Worm (Caenorhabditis elegans) whole organism, L4 larva: ENCODE data around the gene Y46G5A.7.

Experiments used
- F37D6.2 ChIP-seq: sonication (generic microtip); optimal IDR thresholded peaks from 2 replicates; lab custom pipeline; 2016; ENCODE audit warnings: mild to moderate bottlenecking, missing genetic modification characterization, missing compliant biosample characterization
- F44E2.7 ChIP-seq: fragments of 200-800 bp; sonication (Bioruptor generic); IDR thresholded peaks from 2 replicates; pipeline ENCODE4 v2.1.2; 2022; ENCODE audit warnings: missing genetic modification characterization, missing compliant biosample characterization
- T26A8.4 ChIP-seq: fragments of 200-800 bp; sonication (Bioruptor generic); IDR thresholded peaks from 2 replicates; pipeline ENCODE4 v1.3.6; 2022; ENCODE audit warnings: missing genetic modification characterization, missing compliant biosample characterization
- Y48G9A.11 ChIP-seq: fragments of 200-800 bp; sonication (Bioruptor generic); IDR thresholded peaks from 2 replicates; pipeline ENCODE4 v1.3.6; 2022; ENCODE audit warnings: missing genetic modification reagents, missing genetic modification characterization, missing compliant biosample characterization
- ZK337.2 ChIP-seq: fragments of 200-800 bp; sonication (Bioruptor generic); IDR thresholded peaks from 2 replicates; pipeline ENCODE4 v1.3.6; 2022; ENCODE audit warnings: missing genetic modification reagents, missing genetic modification characterization, missing compliant biosample characterization
- ZK546.5 ChIP-seq, 2 experiments: sonication (generic microtip); optimal IDR thresholded peaks; 2 replicates each; lab custom pipeline; 2017; ENCODE audit warnings: missing biosample characterization in 2 of 2, missing genetic modification characterization in 2 of 2
- aha-1 ChIP-seq: fragments of 150-350 bp; peaks from one replicate; lab custom pipeline; 2014; ENCODE audit warnings: missing biosample characterization, missing genetic modification characterization
- ama-1 ChIP-seq: fragments of 150-350 bp; optimal IDR thresholded peaks from 2 replicates; lab custom pipeline; 2014; ENCODE audit warnings: inconsistent platforms, mixed read lengths
- attf-4 ChIP-seq: sonication (generic microtip); optimal IDR thresholded peaks from 3 replicates; lab custom pipeline; 2017; ENCODE audit warnings: missing biosample characterization, missing genetic modification characterization
- ceh-20 ChIP-seq: fragments of 200-800 bp; sonication (Bioruptor generic); IDR thresholded peaks from 2 replicates; pipeline ENCODE4 v1.3.6; 2022; ENCODE audit warnings: missing genetic modification reagents, missing genetic modification characterization, missing compliant biosample characterization
- ceh-28 ChIP-seq: fragments of 150-350 bp; optimal IDR thresholded peaks from 2 replicates; lab custom pipeline; 2014; ENCODE audit warnings: missing biosample characterization, missing genetic modification reagents, missing genetic modification characterization
- ceh-44 ChIP-seq: fragments of 200-800 bp; sonication (Bioruptor generic); IDR thresholded peaks from 2 replicates; pipeline ENCODE4 v1.3.6; 2022; ENCODE audit warnings: missing genetic modification reagents, missing genetic modification characterization, missing compliant biosample characterization
- ceh-62 ChIP-seq: sonication (generic microtip); optimal IDR thresholded peaks from 2 replicates; lab custom pipeline; 2017; ENCODE audit warnings: missing biosample characterization, missing genetic modification characterization
- daf-16 ChIP-seq, 3 experiments: sonication (generic microtip); optimal IDR thresholded peaks; 2 replicates each; lab custom pipeline; 2016 to 2017; ENCODE audit warnings: missing genetic modification characterization in 3 of 3, missing genetic modification reagents in 3 of 3, mild to moderate bottlenecking in 2 of 3, missing compliant biosample characterization in 2 of 3, missing biosample characterization in 1 of 3, moderate library complexity in 1 of 3
- dmd-6 ChIP-seq: fragments of 200-800 bp; sonication (Bioruptor generic); IDR thresholded peaks from 2 replicates; pipeline ENCODE4 v1.3.6; 2022; ENCODE audit warnings: missing genetic modification reagents, missing genetic modification characterization, missing compliant biosample characterization
- dmd-9 ChIP-seq: fragments of 200-800 bp; sonication (Bioruptor generic); IDR thresholded peaks from 2 replicates; pipeline ENCODE4 v1.3.6; 2022; ENCODE audit warnings: missing genetic modification reagents, missing genetic modification characterization, missing compliant biosample characterization
- dve-1 ChIP-seq: sonication (generic microtip); optimal IDR thresholded peaks from 2 replicates; lab custom pipeline; 2017; ENCODE audit warnings: antibody characterized with exemption, mild to moderate bottlenecking, missing genetic modification characterization, missing compliant biosample characterization; ENCODE audit not compliant: insufficient read depth
- egl-43 ChIP-seq: fragments of 200-800 bp; sonication (Bioruptor generic); IDR thresholded peaks from 2 replicates; pipeline ENCODE4 v1.3.6; 2022; ENCODE audit warnings: missing genetic modification reagents, missing genetic modification characterization, missing compliant biosample characterization
- gei-8 ChIP-seq: fragments of 200-800 bp; sonication (Bioruptor generic); optimal IDR thresholded peaks from 2 replicates; lab custom pipeline; 2018; ENCODE audit warnings: mild to moderate bottlenecking, missing genetic modification characterization, missing compliant biosample characterization
- hlh-11 ChIP-seq: fragments of 200-800 bp; sonication (Bioruptor generic); optimal IDR thresholded peaks from 2 replicates; lab custom pipeline; 2018; ENCODE audit warnings: mild to moderate bottlenecking, missing genetic modification characterization, missing compliant biosample characterization
- hlh-30 ChIP-seq: sonication (generic microtip); optimal IDR thresholded peaks from 2 replicates; lab custom pipeline; 2017; ENCODE audit warnings: antibody characterized with exemption, mild to moderate bottlenecking, missing genetic modification characterization, missing compliant biosample characterization; ENCODE audit not compliant: insufficient read depth
- hmg-1.1 ChIP-seq: fragments of 200-800 bp; sonication (Bioruptor generic); IDR thresholded peaks from 2 replicates; pipeline ENCODE4 v1.3.6; 2022; ENCODE audit warnings: missing genetic modification reagents, missing genetic modification characterization, missing compliant biosample characterization
- lin-13 ChIP-seq: fragments of 150-350 bp; optimal IDR thresholded peaks from 2 replicates; lab custom pipeline; 2014; ENCODE audit warnings: missing biosample characterization, missing genetic modification reagents, missing genetic modification characterization
- lin-29 ChIP-seq: fragments of 200-800 bp; sonication (Bioruptor generic); IDR thresholded peaks from 2 replicates; pipeline ENCODE4 v1.3.6; 2022; ENCODE audit warnings: missing genetic modification reagents, missing genetic modification characterization, missing compliant biosample characterization
- lin-38 ChIP-seq: fragments of 200-800 bp; sonication (Bioruptor generic); IDR thresholded peaks from 2 replicates; pipeline ENCODE4 v1.3.6; 2022; ENCODE audit warnings: missing genetic modification reagents, missing genetic modification characterization, missing compliant biosample characterization
- lir-3 ChIP-seq: sonication (generic microtip); optimal IDR thresholded peaks from 2 replicates; lab custom pipeline; 2016; ENCODE audit warnings: mild to moderate bottlenecking, missing genetic modification characterization, missing compliant biosample characterization
- lsy-2 ChIP-seq, 2 experiments: fragments of 150-350 bp in 1 of 2; sonication (generic microtip) in 1 of 2; optimal IDR thresholded peaks; 2 replicates each; lab custom pipeline; 2014 to 2017; ENCODE audit warnings: missing biosample characterization in 2 of 2, missing genetic modification characterization in 2 of 2
- mdl-1 ChIP-seq, 2 experiments: fragments of 150-350 bp in 1 of 2; sonication (generic microtip) in 1 of 2; optimal IDR thresholded peaks; 2 replicates each; lab custom pipeline; 2014 to 2017; ENCODE audit warnings: missing biosample characterization in 2 of 2, missing genetic modification characterization in 2 of 2
- mdt-29 ChIP-seq: fragments of 200-800 bp; sonication (Bioruptor generic); IDR thresholded peaks from 2 replicates; pipeline ENCODE4 v1.3.6; 2022; ENCODE audit warnings: missing genetic modification reagents, missing genetic modification characterization, missing compliant biosample characterization
- mep-1 ChIP-seq: fragments of 150-350 bp; sonication (generic microtip); optimal IDR thresholded peaks from 3 replicates; lab custom pipeline; 2014; ENCODE audit warnings: missing biosample characterization, missing genetic modification characterization
- nhr-102 ChIP-seq: sonication (generic microtip); optimal IDR thresholded peaks from 2 replicates; lab custom pipeline; 2016; ENCODE audit warnings: mild to moderate bottlenecking, missing genetic modification characterization, moderate library complexity, missing compliant biosample characterization
- nhr-111 ChIP-seq: fragments of 200-800 bp; sonication (Bioruptor generic); optimal IDR thresholded peaks from 2 replicates; lab custom pipeline; 2018; ENCODE audit warnings: mild to moderate bottlenecking, missing genetic modification characterization, missing compliant biosample characterization
- nhr-25 ChIP-seq: sonication (generic microtip); optimal IDR thresholded peaks from 2 replicates; lab custom pipeline; 2017; ENCODE audit warnings: missing genetic modification characterization, mild to moderate bottlenecking, missing compliant biosample characterization, antibody characterized with exemption, moderate library complexity, borderline replicate concordance; ENCODE audit not compliant: insufficient read depth
- nhr-42 ChIP-seq: fragments of 200-800 bp; sonication (Bioruptor generic); IDR thresholded peaks from 2 replicates; pipeline ENCODE4 v1.3.6; 2022; ENCODE audit warnings: missing genetic modification characterization, missing compliant biosample characterization
- pha-4 ChIP-seq, 2 experiments: fragments of 150-350 bp in 1 of 2; fragments of 200-800 bp in 1 of 2; sonication (Bioruptor generic) in 1 of 2; IDR thresholded peaks in 1 of 2; optimal IDR thresholded peaks in 1 of 2; 2 replicates each; pipeline versions ENCODE4 v1.3.6 to Lab custom; 2014 to 2022; ENCODE audit warnings: missing genetic modification characterization in 2 of 2, missing genetic modification reagents in 2 of 2, missing biosample characterization in 1 of 2, missing compliant biosample characterization in 1 of 2
- rbr-2 ChIP-seq: sonication (generic microtip); optimal IDR thresholded peaks from 2 replicates; lab custom pipeline; 2016; ENCODE audit warnings: missing genotype, missing genetic modification characterization, missing compliant biosample characterization
- set-16 ChIP-seq: fragments of 200-800 bp; sonication (Bioruptor generic); IDR thresholded peaks from 2 replicates; pipeline ENCODE4 v1.3.6; 2022; ENCODE audit warnings: missing genetic modification reagents, missing genetic modification characterization, missing compliant biosample characterization
- skn-1 ChIP-seq: fragments of 150-350 bp; optimal IDR thresholded peaks from 2 replicates; lab custom pipeline; 2014; ENCODE audit warnings: missing biosample characterization, missing genetic modification characterization
- snpc-1.2 ChIP-seq: fragments of 200-800 bp; sonication (Bioruptor generic); IDR thresholded peaks from 2 replicates; pipeline ENCODE4 v1.3.6; 2022; ENCODE audit warnings: missing genetic modification reagents, missing genetic modification characterization, missing compliant biosample characterization
- tra-1 ChIP-seq: fragments of 200-800 bp; sonication (Bioruptor generic); IDR thresholded peaks from 2 replicates; pipeline ENCODE4 v1.3.6; 2022; ENCODE audit warnings: missing genetic modification reagents, missing genetic modification characterization, missing compliant biosample characterization
- vab-7 ChIP-seq: fragments of 200-800 bp; sonication (Bioruptor generic); IDR thresholded peaks from 2 replicates; pipeline ENCODE4 v1.3.6; 2022; ENCODE audit warnings: missing genetic modification reagents, missing genetic modification characterization, missing compliant biosample characterization
- zag-1 ChIP-seq: fragments of 150-350 bp; optimal IDR thresholded peaks from 2 replicates; lab custom pipeline; 2014; ENCODE audit warnings: missing biosample characterization, missing genetic modification characterization
- ztf-11 ChIP-seq: fragments of 150-350 bp; optimal IDR thresholded peaks from 2 replicates; lab custom pipeline; 2014; ENCODE audit warnings: missing biosample characterization, missing genetic modification characterization

Y46G5A.7 gene

DNA sequence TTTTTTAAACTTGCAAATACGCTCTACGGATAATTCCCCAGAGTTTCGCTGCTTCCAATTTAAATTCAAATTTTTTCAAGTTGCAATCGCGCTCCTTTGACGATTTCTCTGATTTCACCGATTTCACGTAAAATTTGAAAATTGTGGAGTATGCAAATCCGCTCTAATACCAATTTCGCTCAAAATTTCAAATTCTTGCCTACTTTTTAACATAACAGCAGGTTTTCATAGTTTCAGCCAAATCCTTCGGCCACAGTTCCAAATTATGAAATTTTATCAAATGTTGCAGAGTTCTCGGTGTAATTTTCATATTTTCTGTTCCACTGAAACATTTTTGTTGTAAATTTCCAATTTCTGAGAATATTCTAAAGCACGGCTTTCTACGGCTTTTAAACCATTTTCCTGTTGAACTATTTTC, 31.7 kb upstream of the Y46G5A.7 start, which contains the start of gene alkb-7 (continued):
- TF ChIP-seq skn-1 (tag; lab: Kevin White, UChicago) = no peak
- no peak for TF ChIP-seq ZK546.5 (tag; optimal IDR thresholded peaks at IDR 0.05; lab: Kevin White, UChicago)
- TF ChIP-seq lin-38 (GFP tag; lab: Robert Waterston, UW) = peak; percentile 76
- no peak for TF ChIP-seq nhr-25 (tag; lab: Kevin White, UChicago)
- TF ChIP-seq ceh-62 = no peak
- TF ChIP-seq vab-7 (GFP tag; lab: Robert Waterston, UW) = no peak
- TF ChIP-seq ama-1 (lab: Kevin White, UChicago) = peak; percentile 59
- no peak for TF ChIP-seq ceh-28
- TF ChIP-seq zag-1 = no peak
- no peak for TF ChIP-seq attf-4 (tag; lab: Kevin White, UChicago)
- 0 out of 2 replicates have a peak, but pooled peaks have one; percentile 7 for TF ChIP-seq pha-4 (GFP tag; IDR thresholded peaks at IDR 0.05; lab: Robert Waterston, UW)
- TF ChIP-seq pha-4 (tag; optimal IDR thresholded peaks at IDR 0.05; lab: Kevin White, UChicago) = no peak
- peak; percentile 41; the same call in 1 of the 2 replicates for TF ChIP-seq Y48G9A.11 (GFP tag; lab: Robert Waterston, UW)
- TF ChIP-seq tra-1 (GFP tag; lab: Robert Waterston, UW) = no peak
- TF ChIP-seq lin-13 (GFP tag; lab: Kevin White, UChicago) = no peak
- TF ChIP-seq F44E2.7 (GFP tag; lab: Robert Waterston, UW) = no peak
- TF ChIP-seq nhr-111 (GFP tag; lab: Kevin White, UChicago) = no peak
- no peak for TF ChIP-seq ceh-20 (GFP tag; lab: Robert Waterston, UW)
- peak; percentile 56; the same call in 1 of the 2 replicates for TF ChIP-seq snpc-1.2
- TF ChIP-seq mep-1 (tag; lab: Kevin White, UChicago) = peak; percentile 76
- no peak for TF ChIP-seq rbr-2
- peak; percentile 41 for TF ChIP-seq dve-1 (tag; lab: Kevin White, UChicago)

DNA sequence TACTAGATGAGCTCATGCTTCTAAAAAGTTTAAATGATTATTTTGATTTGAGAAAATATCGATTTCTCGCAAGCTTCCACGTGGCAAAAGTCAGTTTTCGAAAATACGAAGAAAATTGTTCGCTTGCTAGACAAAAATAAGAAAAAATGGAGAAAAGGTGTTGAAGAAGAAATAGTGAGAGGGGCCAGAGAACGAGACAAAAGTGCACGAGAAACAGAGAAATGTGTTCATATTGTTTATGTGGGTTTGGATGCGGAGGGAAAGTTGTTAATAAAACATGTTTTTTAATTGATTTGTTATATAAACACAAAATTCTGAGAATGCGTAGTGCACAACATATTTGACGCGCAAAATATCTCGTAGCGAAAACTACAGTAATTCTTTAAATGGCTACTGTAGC, 29.3 kb upstream of the Y46G5A.7 start, which contains the start of gene Y46G5A.15:
TSS of gene Y46G5A.15 (minus strand) at position 26 of the 400 bp plus-strand sequence.
- peak; percentile 25 for TF ChIP-seq hlh-30 (tag; lab: Kevin White, UChicago)
- no peak for TF ChIP-seq nhr-42 (GFP tag; lab: Robert Waterston, UW)
- no peak for TF ChIP-seq lir-3
- peak; percentile 0 for TF ChIP-seq dve-1 (tag; lab: Kevin White, UChicago)
- no peak for TF ChIP-seq daf-16 (GFP tag; optimal IDR thresholded peaks at IDR 0.05; lab: Kevin White, UChicago)
- peak; percentile 75 for TF ChIP-seq daf-16 (tag; optimal IDR thresholded peaks at IDR 0.05; lab: Kevin White, UChicago)
- no peak for TF ChIP-seq nhr-25 (tag; lab: Kevin White, UChicago)
- TF ChIP-seq gei-8 (GFP tag; lab: Kevin White, UChicago) = no peak
- no peak for TF ChIP-seq ztf-11 (tag; lab: Kevin White, UChicago)
- peak; percentile 40 to 54 for TF ChIP-seq mdl-1 (tag; optimal IDR thresholded peaks at IDR 0.05; lab: Kevin White, UChicago)
- no peak for TF ChIP-seq pha-4 (GFP tag; IDR thresholded peaks at IDR 0.05; lab: Robert Waterston, UW)
- TF ChIP-seq pha-4 (tag; optimal IDR thresholded peaks at IDR 0.05; lab: Kevin White, UChicago) = peak; percentile 12
- TF ChIP-seq lin-29 = no peak

DNA sequence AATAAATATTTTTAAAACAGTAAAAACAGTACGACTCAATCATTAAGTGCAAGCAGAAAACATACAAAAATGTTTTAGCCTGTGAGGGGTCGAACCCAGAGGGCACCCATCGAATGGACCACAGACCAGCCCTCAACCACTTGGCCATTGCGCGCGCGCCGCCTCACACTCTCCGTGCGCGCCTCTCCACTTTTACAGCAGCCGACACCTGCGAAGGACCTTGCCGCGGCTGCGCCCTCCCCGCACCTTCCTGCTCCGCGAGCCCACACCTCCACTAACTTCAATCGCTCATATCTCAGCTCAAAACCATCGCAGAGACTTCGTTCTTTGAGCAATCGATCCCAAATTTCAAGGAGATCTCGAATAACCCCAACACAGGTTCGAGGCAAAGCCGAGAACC, 22.2 kb upstream of the Y46G5A.7 start:
- TF ChIP-seq lin-13 (GFP tag; lab: Kevin White, UChicago) (peak; percentile 88), dmd-9 (GFP tag; lab: Robert Waterston, UW) (peak; percentile 69; the same call in 1 of the 2 replicates), nhr-102 (tag; lab: Kevin White, UChicago) (peak; percentile 15), dmd-6 (GFP tag; lab: Robert Waterston, UW) (peak; percentile 49; the same call in 1 of the 2 replicates), vab-7 (GFP tag; lab: Robert Waterston, UW) (peak; percentile 56; the same call in 1 of the 2 replicates), mep-1 (tag; lab: Kevin White, UChicago) (peak; percentile 71), tra-1 (GFP tag; lab: Robert Waterston, UW) (peak; percentile 10; the same call in 1 of the 2 replicates), rbr-2 (peak; percentile 45), ZK337.2 (GFP tag; lab: Robert Waterston, UW) (peak; percentile 69; the same call in 1 of the 2 replicates), mdt-29 (GFP tag; lab: Robert Waterston, UW) (0 out of 2 replicates have a peak, but pooled peaks have one; percentile 24), aha-1 (peak; percentile 93), F37D6.2 (tag; lab: Kevin White, UChicago) (peak; percentile 43), lsy-2 (tag; optimal IDR thresholded peaks at IDR 0.05; lab: Kevin White, UChicago) (peak in 1 of 2 experiments; percentile 31), hmg-1.1 (GFP tag; lab: Robert Waterston, UW) (peak; percentile 63), hlh-11 (tag; lab: Kevin White, UChicago) (peak; percentile 11), egl-43 (GFP tag; lab: Robert Waterston, UW) (peak; percentile 75; the same call in 1 of the 2 replicates), hlh-30 (tag; lab: Kevin White, UChicago) (peak; percentile 20), snpc-1.2 (peak; percentile 83), T26A8.4 (GFP tag; lab: Robert Waterston, UW) (peak; percentile 81), nhr-42 (GFP tag; lab: Robert Waterston, UW) (peak; percentile 80; the same call in 1 of the 2 replicates), set-16 (GFP tag; lab: Robert Waterston, UW) (peak; percentile 98), ceh-44 (0 out of 2 replicates have a peak, but pooled peaks have one; percentile 2)
